Worm (Caenorhabditis elegans) whole organism, late embryonic: ENCODE measurements around the gene Y54F10BM.22.

ENCODE experiments used
- ceh-31 ChIP-seq: sonication (generic microtip); optimal IDR thresholded peaks from 2 replicates; lab custom pipeline; 2016; ENCODE audit warnings: missing genetic modification characterization, missing compliant biosample characterization
- ceh-34 ChIP-seq: sonication (generic microtip); optimal IDR thresholded peaks from 2 replicates; lab custom pipeline; 2016; ENCODE audit warnings: mild to moderate bottlenecking, missing genetic modification characterization, missing compliant biosample characterization
- ceh-48 ChIP-seq: sonication (generic microtip); optimal IDR thresholded peaks from 2 replicates; lab custom pipeline; 2016; ENCODE audit warnings: missing genetic modification characterization, inconsistent platforms, missing compliant biosample characterization
- che-1 ChIP-seq: sonication (generic microtip); optimal IDR thresholded peaks from 2 replicates; lab custom pipeline; 2016; ENCODE audit warnings: mild to moderate bottlenecking, missing genetic modification characterization, missing compliant biosample characterization
- dmd-4 ChIP-seq: sonication (generic microtip); optimal IDR thresholded peaks from 2 replicates; lab custom pipeline; 2016; ENCODE audit warnings: borderline replicate concordance, missing genetic modification characterization, missing compliant biosample characterization
- dve-1 ChIP-seq: sonication (generic microtip); optimal IDR thresholded peaks from 2 replicates; lab custom pipeline; 2017; ENCODE audit warnings: antibody characterized with exemption, mild to moderate bottlenecking, missing genetic modification characterization, missing compliant biosample characterization
- elt-2 ChIP-seq: sonication (generic microtip); optimal IDR thresholded peaks from 2 replicates; lab custom pipeline; 2016; ENCODE audit warnings: missing genetic modification reagents, missing genetic modification characterization, missing compliant biosample characterization
- hlh-13 ChIP-seq: fragments of 200-800 bp; sonication (Bioruptor generic); optimal IDR thresholded peaks from 2 replicates; lab custom pipeline; 2018; ENCODE audit warnings: mild to moderate bottlenecking, missing genetic modification characterization, missing compliant biosample characterization
- lim-6 ChIP-seq: sonication (generic microtip); optimal IDR thresholded peaks from 2 replicates; lab custom pipeline; 2016; ENCODE audit warnings: missing genetic modification characterization, missing compliant biosample characterization
- madf-2 ChIP-seq: sonication (generic microtip); optimal IDR thresholded peaks from 2 replicates; lab custom pipeline; 2017; ENCODE audit warnings: missing genetic modification characterization, missing compliant biosample characterization
- nfya-1 ChIP-seq: sonication (generic microtip); optimal IDR thresholded peaks from 2 replicates; lab custom pipeline; 2017; ENCODE audit warnings: missing genetic modification characterization, mild to moderate bottlenecking, missing compliant biosample characterization, antibody characterized with exemption, moderate library complexity
- pat-9 ChIP-seq: fragments of 200-800 bp; sonication (Bioruptor generic); optimal IDR thresholded peaks from 2 replicates; lab custom pipeline; 2018; ENCODE audit warnings: mild to moderate bottlenecking, missing genetic modification characterization, moderate library complexity, missing compliant biosample characterization
- rnt-1 ChIP-seq: sonication (generic microtip); optimal IDR thresholded peaks from 2 replicates; lab custom pipeline; 2016; ENCODE audit warnings: missing genetic modification characterization, missing compliant biosample characterization
- sox-2 ChIP-seq: fragments of 200-800 bp; sonication (Bioruptor generic); IDR thresholded peaks from 2 replicates; pipeline ENCODE4 v1.3.6; 2022; ENCODE audit warnings: missing genetic modification reagents, missing genetic modification characterization, missing compliant biosample characterization
- sox-4 ChIP-seq: sonication (generic microtip); optimal IDR thresholded peaks from 2 replicates; lab custom pipeline; 2017; ENCODE audit warnings: mild to moderate bottlenecking, missing genetic modification characterization, inconsistent platforms, missing compliant biosample characterization
- unc-3 ChIP-seq, 2 experiments: fragments of 200-800 bp in 1 of 2; sonication (Bioruptor generic) in 1 of 2; sonication (generic microtip) in 1 of 2; conservative IDR thresholded peaks in 1 of 2; optimal IDR thresholded peaks in 1 of 2; 2 replicates each; pipeline versions ENCODE4 v1.3.6 to Lab custom; 2016 to 2022; ENCODE audit warnings: missing compliant biosample characterization in 2 of 2, missing genetic modification characterization in 2 of 2, missing genetic modification reagents in 1 of 2
- unc-42 ChIP-seq: sonication (generic microtip); optimal IDR thresholded peaks from 2 replicates; lab custom pipeline; 2016; ENCODE audit warnings: missing genotype, missing genetic modification characterization, missing compliant biosample characterization

Y54F10BM.22 gene

ce11 chrIII:2329336-2329735 is 48.6 kb downstream of the Y54F10BM.22 start, which contains the start of gene Y54F10BM.12:
Gene Y54F10BM.12, minus strand, starts transcription at chrIII:2329679.
- TF ChIP-seq ceh-34 (tag; lab: Kevin White, UChicago): peak; percentile 7
- TF ChIP-seq dve-1 (tag; lab: Kevin White, UChicago): no peak

- TF ChIP-seq sox-4 (tag; lab: Kevin White, UChicago): no peak
- no peak for TF ChIP-seq lim-6
- TF ChIP-seq che-1: no peak
- TF ChIP-seq unc-42 (tag; lab: Kevin White, UChicago): no peak
- no peak for TF ChIP-seq dve-1 (tag; lab: Kevin White, UChicago)
- TF ChIP-seq hlh-13 (GFP tag; lab: Kevin White, UChicago): no peak
Observed at ce11 chrIII:2330389-2330788, 49.7 kb downstream of the Y54F10BM.22 start.

ce11 chrIII:2331033-2331625 is 50.4 kb downstream of the Y54F10BM.22 start, which contains the start of the genes Y54F10BM.13 and ppm-1.D:
Gene Y54F10BM.13, minus strand, starts transcription at chrIII:2331083.
Gene ppm-1.D, plus strand, starts transcription at chrIII:2331572.
- TF ChIP-seq ceh-48 (tag; lab: Kevin White, UChicago): peak; percentile 26
- no peak for TF ChIP-seq dmd-4 (tag; lab: Kevin White, UChicago)
- no peak for TF ChIP-seq pat-9 (tag; lab: Kevin White, UChicago)
- TF ChIP-seq madf-2 (tag; lab: Kevin White, UChicago): no peak
- peak; percentile 27 for TF ChIP-seq ceh-31
- TF ChIP-seq unc-3 (GFP tag; conservative IDR thresholded peaks at IDR 0.05; lab: Robert Waterston, UW): no peak
- TF ChIP-seq unc-3 (tag; optimal IDR thresholded peaks at IDR 0.05; lab: Kevin White, UChicago): no peak
- peak; percentile 28 for TF ChIP-seq elt-2
- peak; percentile 2 for TF ChIP-seq rnt-1 (tag; lab: Kevin White, UChicago)
- TF ChIP-seq sox-4 (tag; lab: Kevin White, UChicago): no peak
- peak; percentile 18 for TF ChIP-seq nfya-1 (tag; lab: Kevin White, UChicago)
- TF ChIP-seq sox-2 (GFP tag; lab: Robert Waterston, UW): no peak
